Fruit fly (Drosophila melanogaster) whole organism, larva: ENCODE measurements around the gene CG34109.

Source experiments
- noc ChIP-seq: fragments of 200-800 bp; sonication (Bioruptor generic); optimal IDR thresholded peaks from 3 replicates; lab custom pipeline; 2019; ENCODE audit warnings: missing biosample characterization, mild to moderate bottlenecking, missing genetic modification characterization, moderate library complexity

CG34109 gene

DNA sequence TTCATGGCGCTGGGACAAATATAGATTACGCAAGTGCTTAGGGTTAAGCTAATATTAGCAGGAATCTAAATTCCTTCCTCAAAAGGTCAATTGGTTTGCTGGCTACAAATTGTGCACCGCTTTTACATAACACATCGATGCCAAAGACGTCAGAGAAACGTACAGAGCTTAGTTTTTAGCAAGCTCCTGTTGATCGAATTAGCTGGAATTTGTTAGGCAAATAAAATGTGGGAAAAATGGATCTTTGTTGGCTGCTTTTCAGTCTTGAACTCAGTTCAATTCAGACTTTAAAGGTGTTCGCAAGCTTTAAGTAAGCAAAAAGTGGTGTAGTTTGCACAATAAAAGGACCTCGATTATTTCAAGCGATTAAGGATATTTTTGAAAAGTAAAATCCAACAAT, at the start of gene CG34109:
Gene CG34109, plus strand, starts transcription at position 301 of the 400 bp plus-strand sequence.
- TF ChIP-seq noc (tag; lab: Kevin White, UChicago) = no peak

DNA sequence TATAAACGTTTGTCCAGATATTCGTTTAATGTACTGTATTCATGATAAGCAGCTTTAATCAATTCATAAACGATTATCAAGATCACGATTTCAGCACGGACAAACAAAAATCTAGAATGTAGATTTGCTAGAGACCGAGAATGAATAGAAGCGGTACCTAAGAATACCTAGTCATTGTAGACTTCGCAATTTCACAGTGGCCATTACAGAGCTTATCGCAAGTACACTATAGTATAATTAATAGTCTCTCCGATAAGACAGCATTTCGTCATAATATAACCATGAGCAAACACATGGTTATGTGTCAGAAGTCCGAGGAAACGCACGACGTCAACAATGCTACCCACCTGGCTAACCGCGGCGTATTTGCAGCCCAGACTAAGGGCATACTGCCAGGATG, 44.6 kb upstream of the CG34109 start, which contains the start of gene CG33301:
Gene CG33301, plus strand, starts transcription at position 301 of the 400 bp plus-strand sequence.
- TF ChIP-seq noc (tag; lab: Kevin White, UChicago) = no peak

DNA sequence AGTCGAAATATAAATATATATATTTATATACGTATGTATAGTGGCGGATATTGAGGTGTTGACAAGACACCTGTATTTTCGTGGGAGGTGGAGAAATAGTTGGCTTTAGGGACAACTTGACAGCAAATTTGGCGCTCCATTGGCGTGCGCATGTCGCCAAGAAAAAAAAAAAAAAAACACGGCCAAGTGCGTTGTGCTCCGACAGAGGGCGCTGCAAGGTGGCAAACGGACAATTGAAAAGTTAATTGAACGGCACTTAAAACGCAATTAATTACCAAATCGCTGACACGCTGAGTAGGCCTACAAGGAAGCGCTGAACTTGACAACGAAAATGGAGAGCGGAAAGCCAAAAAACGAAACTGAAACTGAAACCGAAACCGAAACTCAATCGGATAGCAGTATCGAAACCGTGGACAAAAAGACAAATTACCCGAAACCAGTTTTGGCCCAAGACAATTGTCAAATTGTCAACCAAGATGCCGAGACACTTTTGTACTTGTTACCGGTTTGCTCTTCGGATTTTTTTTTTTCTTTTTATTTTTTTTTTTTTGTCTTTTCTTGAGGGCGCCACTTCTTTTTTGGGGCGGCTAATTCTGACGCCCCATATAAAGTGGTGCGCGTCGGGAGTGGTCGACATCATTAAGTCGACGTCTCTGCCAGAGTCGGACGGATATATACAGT, 40.2 kb upstream of the CG34109 start, which contains the start of gene Cpr31A:
Gene Cpr31A, plus strand, starts transcription at position 631 of the 681 bp plus-strand sequence.
- no peak for TF ChIP-seq noc (tag; lab: Kevin White, UChicago)

DNA sequence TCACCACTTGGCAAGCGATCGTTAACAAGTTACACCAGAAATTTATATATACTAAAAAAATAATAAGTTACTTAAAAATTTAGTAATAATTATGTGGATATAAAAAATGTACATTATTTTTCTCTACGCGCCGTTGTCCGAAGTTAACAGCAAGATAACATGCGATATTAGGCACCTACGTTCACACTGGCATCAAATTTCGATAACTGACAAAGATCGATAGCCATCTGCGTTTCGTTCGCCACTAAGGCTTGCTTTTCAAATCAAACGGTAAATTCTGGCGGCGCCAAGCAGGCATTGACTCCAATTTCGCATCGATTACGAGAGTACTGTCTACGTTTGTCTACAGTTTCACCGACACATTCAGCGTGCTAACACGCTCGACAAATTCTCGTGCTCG, 37.2 kb upstream of the CG34109 start, which contains the start of gene Pen:
Gene Pen, plus strand, starts transcription at position 196 of the 400 bp plus-strand sequence.
- TF ChIP-seq noc (tag; lab: Kevin White, UChicago) = no peak

DNA sequence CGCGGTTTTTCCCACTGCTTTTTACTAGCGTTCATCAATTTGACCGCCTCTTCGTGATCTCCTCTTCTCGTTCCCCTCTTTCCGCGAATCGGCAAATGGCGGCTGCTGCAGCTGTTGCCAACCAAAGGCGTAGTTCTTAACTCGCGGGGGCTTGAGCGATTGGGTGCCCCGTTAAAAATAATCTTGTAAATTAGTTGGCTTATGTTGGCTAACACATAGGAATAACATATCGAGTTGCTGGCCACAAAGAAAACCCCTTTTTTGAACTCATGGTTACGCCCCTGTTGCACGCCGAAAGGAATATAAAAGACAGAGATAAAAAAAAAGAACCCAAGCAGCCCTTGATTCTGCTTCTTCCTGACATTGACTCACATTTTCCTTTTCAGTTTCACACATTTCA, 36.7 kb upstream of the CG34109 start:
- no peak for TF ChIP-seq noc (tag; lab: Kevin White, UChicago)

DNA sequence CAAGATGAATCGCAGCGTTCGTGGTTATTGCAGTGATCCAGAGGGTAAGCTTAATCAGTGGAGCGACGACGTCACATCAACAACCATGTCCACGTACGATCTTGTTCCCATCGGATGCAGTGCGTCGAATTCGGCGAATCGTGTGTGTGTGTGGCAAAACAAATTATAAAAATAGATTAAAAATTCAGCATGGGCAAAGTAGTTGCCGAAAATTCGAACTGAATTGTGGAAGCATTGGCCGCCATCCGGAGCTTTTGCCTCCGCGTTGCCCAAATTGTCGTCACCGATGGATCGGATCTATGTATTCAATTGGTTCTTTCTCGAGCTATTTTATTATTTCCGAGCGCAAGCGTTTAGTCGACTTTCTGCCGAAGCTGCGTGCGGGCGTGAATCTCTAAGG, 33.4 kb upstream of the CG34109 start, which contains the start of gene Spn31A:
Gene Spn31A, plus strand, starts transcription at position 301 of the 400 bp plus-strand sequence.
- no peak for TF ChIP-seq noc (tag; lab: Kevin White, UChicago)

DNA sequence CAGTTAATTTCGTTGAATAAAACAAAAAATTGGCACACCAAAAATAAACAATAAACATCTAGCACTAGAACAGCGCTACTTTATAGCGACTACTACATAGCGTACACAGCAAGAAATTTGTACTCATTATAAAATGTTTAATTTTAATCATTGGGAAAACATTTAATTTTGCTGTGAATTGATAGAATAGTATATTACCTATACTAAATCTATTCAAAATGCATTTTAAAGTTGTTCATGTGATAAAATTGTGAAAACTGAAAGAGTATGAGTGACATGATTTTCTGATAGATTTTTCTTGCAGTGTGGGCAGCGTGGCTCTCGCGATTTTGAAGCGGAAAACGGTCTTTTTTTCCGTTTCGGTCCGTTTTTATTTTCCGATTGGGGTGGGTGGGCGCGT, 32.6 kb upstream of the CG34109 start:
- TF ChIP-seq noc (tag; lab: Kevin White, UChicago) = no peak

DNA sequence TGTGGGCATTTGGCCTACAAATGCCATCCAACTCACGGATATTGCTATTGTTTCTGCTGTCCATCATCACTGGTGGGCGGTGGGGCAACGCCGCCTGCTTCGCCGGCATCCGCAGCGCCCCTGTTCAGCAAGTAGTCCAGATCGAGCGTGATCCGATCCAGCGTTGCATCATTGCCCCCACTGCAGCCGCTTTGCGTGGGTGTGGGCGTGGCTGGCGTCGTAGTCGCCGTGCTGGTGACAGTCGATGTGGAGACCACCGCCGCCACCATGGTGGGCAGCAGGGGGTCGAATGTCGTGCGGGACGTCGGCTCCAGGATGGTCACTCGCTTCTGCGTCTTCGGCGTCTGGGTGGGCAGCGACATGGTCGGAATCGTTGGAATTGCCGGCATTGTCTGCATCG, 29.1 kb upstream of the CG34109 start:
- TF ChIP-seq noc (tag; lab: Kevin White, UChicago) = no peak

DNA sequence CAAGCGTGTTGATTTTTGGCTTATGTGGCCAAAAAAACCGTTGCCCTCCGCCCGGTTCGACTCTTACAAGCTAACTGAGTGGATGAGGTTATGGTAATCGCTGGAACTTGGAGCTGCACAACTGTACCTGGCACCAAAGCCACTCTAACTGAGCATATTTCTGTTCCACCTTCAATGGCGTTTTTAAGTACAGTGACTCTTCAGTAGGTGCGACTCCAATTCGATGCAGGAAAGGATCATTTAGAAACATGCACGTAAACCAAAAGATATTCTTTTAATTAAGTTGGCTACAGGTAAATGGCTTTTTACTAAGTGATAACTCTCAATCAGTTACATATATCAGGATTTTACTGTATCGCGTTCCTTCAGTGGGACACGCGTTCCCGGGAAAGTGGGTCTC, 1.6 kb upstream of the CG34109 start, which contains the start of gene CG13133:
Gene CG13133, minus strand, starts transcription at position 101 of the 400 bp plus-strand sequence.
- TF ChIP-seq noc (tag; lab: Kevin White, UChicago) = no peak

DNA sequence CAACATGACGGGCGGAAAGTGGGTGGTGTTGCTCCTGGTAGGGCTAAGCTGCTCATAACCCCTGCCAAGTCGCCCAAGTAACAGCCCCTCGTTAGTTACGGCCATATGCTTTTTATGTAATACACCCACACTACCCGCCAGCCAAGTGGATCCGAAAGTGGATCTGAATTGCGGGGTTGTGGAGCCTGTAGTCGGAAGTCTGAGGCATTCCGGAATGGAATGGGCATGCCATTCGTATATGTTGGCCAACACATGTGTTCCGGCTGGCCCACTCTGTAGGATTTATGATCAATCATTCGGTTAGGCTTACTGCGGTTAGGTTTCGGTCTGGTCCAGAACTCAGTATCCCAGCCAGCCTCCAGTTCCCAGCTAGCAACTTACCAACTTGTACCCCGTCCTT, 2.2 kb downstream of the CG34109 start:
- TF ChIP-seq noc (tag; lab: Kevin White, UChicago) = no peak

DNA sequence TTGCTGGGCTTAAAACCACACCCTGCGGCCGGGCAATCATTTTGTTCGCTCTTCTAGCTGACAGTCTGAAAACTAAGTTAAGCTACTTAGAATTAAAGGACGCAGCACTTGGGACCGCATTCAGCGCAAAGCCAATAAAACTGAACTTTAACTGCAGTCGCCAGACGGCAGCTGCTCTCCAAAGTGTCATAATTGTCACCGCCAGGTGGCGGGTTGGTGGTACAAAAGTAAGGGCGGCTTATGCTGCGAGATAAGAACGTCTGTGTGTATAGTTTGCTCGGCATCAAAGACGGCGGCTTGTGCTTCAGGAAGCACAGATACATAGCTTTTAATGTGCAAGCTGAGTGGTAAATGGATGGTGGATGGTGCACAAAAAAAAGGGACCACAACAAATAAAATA, 14.9 kb downstream of the CG34109 start:
- TF ChIP-seq noc (tag; lab: Kevin White, UChicago) = no peak

DNA sequence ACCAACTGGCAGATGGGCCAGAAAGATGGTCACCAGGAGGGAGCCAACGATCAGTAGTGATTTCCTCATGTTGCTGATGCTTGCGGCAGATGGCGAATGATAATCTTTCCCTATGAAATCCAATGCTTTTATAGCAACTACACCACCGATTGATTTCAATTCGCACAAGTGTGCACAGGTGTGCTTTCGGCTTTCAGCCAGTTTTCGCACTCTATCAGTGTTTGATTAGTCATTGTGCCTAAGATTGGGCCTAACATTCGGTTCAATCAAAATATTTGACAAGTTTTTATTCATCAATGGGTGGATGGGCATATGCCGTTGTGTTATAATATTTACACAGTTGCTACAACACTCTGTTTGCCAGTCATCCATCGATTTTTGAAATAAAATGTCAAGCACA, 28.8 kb downstream of the CG34109 start, which contains the start of gene CG13135:
Gene CG13135, minus strand, starts transcription at position 101 of the 400 bp plus-strand sequence.
- TF ChIP-seq noc (tag; lab: Kevin White, UChicago) = no peak

DNA sequence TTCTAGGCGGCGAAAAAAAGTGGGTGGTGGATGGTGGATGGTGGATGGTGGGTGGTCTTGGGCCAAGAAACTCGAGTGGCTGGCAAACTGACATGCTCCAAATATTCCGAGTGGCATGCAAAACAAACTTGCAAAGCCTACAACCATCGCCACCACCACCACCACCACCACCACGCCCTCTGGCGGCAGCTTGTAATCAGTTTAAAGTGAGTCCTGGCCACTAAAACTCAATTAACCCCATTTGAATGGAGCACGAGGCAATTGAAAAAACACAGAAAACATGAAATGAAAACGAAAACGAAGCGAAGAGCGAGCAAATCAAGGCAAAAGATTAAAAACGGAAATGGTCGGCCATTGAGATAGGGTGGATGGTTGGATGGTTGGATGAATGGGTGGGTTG, 30.1 kb downstream of the CG34109 start:
- TF ChIP-seq noc (tag; lab: Kevin White, UChicago) = no peak

DNA sequence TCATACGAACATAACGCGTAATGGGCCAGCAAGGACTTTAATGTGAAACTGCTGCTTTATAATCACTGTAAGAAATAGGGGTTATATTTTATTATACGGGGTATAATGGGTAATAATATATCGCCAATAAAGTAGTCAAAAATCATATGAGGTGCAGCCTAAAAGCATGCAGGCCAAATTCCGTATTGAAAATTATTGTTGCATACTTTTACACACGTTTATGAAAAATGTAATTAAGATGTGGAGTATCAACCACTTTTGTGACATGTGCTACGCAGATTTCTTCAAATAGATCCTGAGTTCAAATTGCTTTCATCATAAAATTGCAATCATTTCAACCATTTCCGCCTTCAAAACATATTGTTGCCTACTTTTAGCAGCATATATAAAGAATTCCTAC, 36.9 kb downstream of the CG34109 start:
- no peak for TF ChIP-seq noc (tag; lab: Kevin White, UChicago)

DNA sequence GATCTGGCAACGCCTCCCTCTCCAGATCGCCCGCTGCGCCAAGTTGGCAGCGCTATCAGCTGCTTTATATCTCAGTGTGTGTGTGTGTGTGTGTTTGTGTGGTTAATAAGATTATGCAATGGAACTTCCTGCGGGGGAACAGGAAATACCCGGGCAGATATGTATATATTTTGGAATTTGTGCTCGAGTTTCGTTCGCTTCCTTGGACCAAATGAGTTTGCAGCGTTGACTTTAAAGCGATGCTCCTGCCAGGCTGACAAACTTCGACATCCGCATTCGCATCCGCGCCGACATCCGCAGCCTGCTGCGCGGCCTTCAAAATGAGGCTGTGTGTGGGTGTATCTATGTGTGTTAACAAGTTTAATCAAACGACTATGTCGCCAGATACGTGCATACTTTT, 49.4 kb downstream of the CG34109 start:
- no peak for TF ChIP-seq noc (tag; lab: Kevin White, UChicago)

DNA sequence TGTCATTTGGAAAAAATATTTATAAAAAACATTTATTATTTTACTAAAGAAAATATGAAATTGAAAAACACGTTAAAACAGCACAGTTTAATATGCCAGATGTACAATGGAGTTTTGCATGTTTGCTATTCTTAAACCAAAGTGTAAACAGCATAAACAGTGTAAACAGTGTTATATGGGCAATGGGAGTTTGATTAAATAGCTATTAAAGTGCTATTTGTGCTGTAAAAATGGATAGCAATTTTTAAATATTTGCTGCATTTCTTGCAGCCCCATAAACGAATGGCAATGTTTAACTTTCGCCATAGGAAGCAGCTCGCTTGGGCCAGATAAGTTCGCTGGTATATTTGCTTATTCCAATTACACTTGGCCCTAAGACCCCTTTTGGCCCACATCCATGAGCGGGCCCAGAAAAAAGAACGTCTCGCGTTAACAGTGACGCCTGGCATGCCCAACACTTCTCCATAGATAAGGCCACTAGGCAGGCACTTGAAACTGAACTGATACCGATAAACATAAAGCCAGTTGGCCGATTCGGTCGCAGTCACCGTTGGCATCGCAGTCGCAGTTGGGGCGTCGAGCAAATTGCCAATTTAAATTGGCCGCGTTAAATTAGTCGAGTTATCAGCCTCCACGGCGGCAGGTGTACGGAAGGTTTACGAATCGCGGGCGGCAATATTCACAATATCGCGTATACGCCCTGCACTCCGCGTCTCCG, 50.5 kb downstream of the CG34109 start, which contains the start of gene CG4839:
Gene CG4839, plus strand, starts transcription at position 541 of the 718 bp plus-strand sequence.
- peak; percentile 17 for TF ChIP-seq noc (tag; lab: Kevin White, UChicago)
